Worm (Caenorhabditis elegans): Measurements from ENCODE around the gene C06G3.8.
A peak's percentile ranks its signal among the peaks of the same experiment; 100 is the strongest.

Gene C06G3.8

DNA sequence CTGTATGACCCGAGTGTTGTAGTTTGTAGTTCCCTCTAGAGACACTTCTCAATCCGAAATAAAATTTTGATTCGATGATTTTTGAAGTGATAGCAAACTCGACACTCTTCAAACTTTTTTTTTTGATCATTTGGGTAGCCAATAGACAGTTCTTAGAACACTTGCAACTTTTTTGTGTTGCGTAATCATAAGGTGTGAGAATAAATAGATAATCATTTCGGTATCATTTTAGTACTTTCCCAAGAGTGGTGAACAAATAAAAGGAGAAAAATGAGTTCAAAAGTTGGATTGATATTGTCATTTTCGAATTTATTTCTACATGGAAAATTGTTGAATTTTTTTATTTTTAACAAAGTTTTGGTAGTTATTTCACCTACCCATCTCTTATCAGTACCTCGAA, 7.5 kb downstream of the C06G3.8 start:
- TF ChIP-seq lim-7 (GFP tag; IDR thresholded peaks at IDR 0.05) (no peak), fkh-10 (GFP tag; optimal IDR thresholded peaks at IDR 0.05) (no peak), jun-1 (tag; optimal IDR thresholded peaks at IDR 0.05) (no peak), pqm-1 (tag; optimal IDR thresholded peaks at IDR 0.05) (peak; percentile 65), dmd-6 (GFP tag; IDR thresholded peaks at IDR 0.05) (peak; percentile 51; the same call in 1 of the 2 replicates), T26A8.4 (GFP tag; IDR thresholded peaks at IDR 0.05) (no peak), unc-130 (GFP tag; optimal IDR thresholded peaks at IDR 0.05) (no peak), dmd-9 (GFP tag; IDR thresholded peaks at IDR 0.05) (no peak), dve-1 (tag; optimal IDR thresholded peaks at IDR 0.05; ENCODE audit: insufficient read depth) (peak; percentile 10), daf-16 (GFP tag; optimal IDR thresholded peaks at IDR 0.05) (no peak), daf-16 (tag; optimal IDR thresholded peaks at IDR 0.05) (peak; percentile 19), hlh-11 (tag; optimal IDR thresholded peaks at IDR 0.05) (peak; percentile 26), attf-4 (tag; optimal IDR thresholded peaks at IDR 0.05) (no peak), ZK546.5 (tag; optimal IDR thresholded peaks at IDR 0.05) (no peak)

DNA sequence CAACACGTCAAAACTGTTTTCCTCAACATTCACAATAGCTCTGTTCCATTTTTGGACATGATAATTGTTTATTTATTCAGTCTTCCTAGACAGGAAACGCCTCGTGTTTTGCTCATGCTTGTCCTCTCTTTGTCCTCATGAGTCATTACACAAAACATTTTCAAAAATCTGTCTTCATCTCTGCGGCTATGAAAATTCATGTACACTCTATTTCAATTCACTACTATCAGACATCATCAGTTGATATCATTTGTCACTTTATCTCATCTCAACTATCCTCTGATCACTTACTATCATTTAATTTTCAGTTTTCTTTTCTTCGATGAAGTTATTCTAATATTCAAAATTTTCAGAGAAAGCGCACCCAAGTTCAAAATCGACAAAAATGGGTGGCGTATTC, 8.5 kb downstream of the C06G3.8 start, which contains the start of gene adah-1:
adah-1 (plus strand) TSS at position 354 of the 400 bp plus-strand sequence.
- no peak for TF ChIP-seq ama-1 (optimal IDR thresholded peaks at IDR 0.05)
- TF ChIP-seq lsy-2 (tag; optimal IDR thresholded peaks at IDR 0.05): peak in 1 of 2 experiments; percentile 31
- no peak for TF ChIP-seq D1046.2 (GFP tag; IDR thresholded peaks at IDR 0.05)
- no peak for TF ChIP-seq zfp-3 (GFP tag; conservative IDR thresholded peaks at IDR 0.05)
- TF ChIP-seq skn-1 (tag; optimal IDR thresholded peaks at IDR 0.05): no peak
- TF ChIP-seq madf-9 (GFP tag; conservative IDR thresholded peaks at IDR 0.05): no peak
- TF ChIP-seq ztf-7 (tag; optimal IDR thresholded peaks at IDR 0.05): no peak
- no peak for TF ChIP-seq F37D6.2 (tag; optimal IDR thresholded peaks at IDR 0.05)
- TF ChIP-seq madf-5 (GFP tag; IDR thresholded peaks at IDR 0.05): no peak
- no peak for TF ChIP-seq set-16 (GFP tag; IDR thresholded peaks at IDR 0.05)
- TF ChIP-seq ctbp-1 (GFP tag; IDR thresholded peaks at IDR 0.05): no peak
- no peak for TF ChIP-seq R02D3.7 (tag; optimal IDR thresholded peaks at IDR 0.05)
- TF ChIP-seq aly-2 (tag; optimal IDR thresholded peaks at IDR 0.05): no peak
- no peak for TF ChIP-seq ceh-62 (tag; optimal IDR thresholded peaks at IDR 0.05)
- TF ChIP-seq egl-27 (tag; optimal IDR thresholded peaks at IDR 0.05): no peak
- TF ChIP-seq nhr-6 (tag; optimal IDR thresholded peaks at IDR 0.05): no peak
- TF ChIP-seq hlh-11 (tag; optimal IDR thresholded peaks at IDR 0.05): no peak
- TF ChIP-seq lin-29 (GFP tag; IDR thresholded peaks at IDR 0.05): no peak
- TF ChIP-seq Y75B8A.6 (GFP tag; IDR thresholded peaks at IDR 0.05): no peak
- no peak for TF ChIP-seq ceh-32 (tag; optimal IDR thresholded peaks at IDR 0.05; ENCODE audit: poor library complexity)
- TF ChIP-seq F44E2.7 (GFP tag; IDR thresholded peaks at IDR 0.05): no peak
- no peak for TF ChIP-seq nhr-42 (GFP tag; IDR thresholded peaks at IDR 0.05)
- TF ChIP-seq duxl-1 (tag; optimal IDR thresholded peaks at IDR 0.05; ENCODE audit: poor library complexity): no peak
- no peak for TF ChIP-seq lir-3 (tag; optimal IDR thresholded peaks at IDR 0.05)
- TF ChIP-seq ceh-20 (GFP tag; IDR thresholded peaks at IDR 0.05): no peak
- TF ChIP-seq lin-1 (GFP tag; IDR thresholded peaks at IDR 0.05): no peak
- peak; percentile 78 for TF ChIP-seq hlh-30 (tag; optimal IDR thresholded peaks at IDR 0.05; ENCODE audit: insufficient read depth)
- TF ChIP-seq saeg-2 (GFP tag; IDR thresholded peaks at IDR 0.05): no peak
- no peak for TF ChIP-seq zip-2 (tag; optimal IDR thresholded peaks at IDR 0.05)
- TF ChIP-seq aha-1 (tag): peak; percentile 65
- no peak for TF ChIP-seq mes-2 (tag; optimal IDR thresholded peaks at IDR 0.05; ENCODE audit: poor library complexity, severe bottlenecking)
- peak; percentile 33 for TF ChIP-seq nhr-28 (tag; optimal IDR thresholded peaks at IDR 0.05)
- TF ChIP-seq mdl-1 (tag; optimal IDR thresholded peaks at IDR 0.05): peak in 1 of 2 experiments; percentile 13
- TF ChIP-seq nhr-48 (tag; optimal IDR thresholded peaks at IDR 0.05): no peak
- TF ChIP-seq T20F7.1 (GFP tag; optimal IDR thresholded peaks at IDR 0.05): no peak
- TF ChIP-seq dmd-9 (GFP tag; IDR thresholded peaks at IDR 0.05): no peak
- TF ChIP-seq arid-1 (GFP tag; conservative IDR thresholded peaks at IDR 0.05): no peak
- TF ChIP-seq T26A8.4 (GFP tag; IDR thresholded peaks at IDR 0.05): no peak
- no peak for TF ChIP-seq hif-1 (tag; optimal IDR thresholded peaks at IDR 0.05)
- TF ChIP-seq Y48G9A.11 (GFP tag; IDR thresholded peaks at IDR 0.05): no peak
